Worm (Caenorhabditis elegans) whole organism, midembryonic: ENCODE results near the gene ZK1098.6.

Experiments used
- T22C8.4 ChIP-seq: fragments of 200-800 bp; sonication (Bioruptor generic); IDR thresholded peaks from 2 replicates; pipeline ENCODE4 v1.3.6; 2022; ENCODE audit warnings: missing genetic modification characterization, missing compliant biosample characterization
- cog-1 ChIP-seq: sonication (generic microtip); optimal IDR thresholded peaks from 2 replicates; lab custom pipeline; 2016; ENCODE audit warnings: missing genetic modification characterization, missing compliant biosample characterization
- flt-1 ChIP-seq: fragments of 200-800 bp; sonication (Bioruptor generic); IDR thresholded peaks from 2 replicates; pipeline ENCODE4 v1.3.6; 2022; ENCODE audit warnings: missing genetic modification characterization, missing compliant biosample characterization
- klf-2 ChIP-seq: fragments of 200-800 bp; sonication (Bioruptor generic); conservative IDR thresholded peaks from 2 replicates; pipeline ENCODE4 v1.3.6; 2022; ENCODE audit warnings: missing genetic modification reagents, missing genetic modification characterization, missing compliant biosample characterization
- med-1 ChIP-seq: sonication (generic microtip); optimal IDR thresholded peaks from 2 replicates; lab custom pipeline; 2017; ENCODE audit warnings: missing genetic modification characterization, mild to moderate bottlenecking, missing compliant biosample characterization, antibody characterized with exemption, missing genetic modification reagents; ENCODE audit not compliant: insufficient read depth
- ref-1 ChIP-seq: fragments of 200-800 bp; sonication (Bioruptor generic); conservative IDR thresholded peaks from 2 replicates; pipeline ENCODE4 v1.3.6; 2022; ENCODE audit warnings: missing genetic modification reagents, missing genetic modification characterization, missing compliant biosample characterization
- tab-1 ChIP-seq: fragments of 200-800 bp; sonication (Bioruptor generic); IDR thresholded peaks from 2 replicates; pipeline ENCODE4 v1.3.6; 2022; ENCODE audit warnings: missing genetic modification characterization, missing compliant biosample characterization
- ztf-23 ChIP-seq: fragments of 200-800 bp; sonication (Bioruptor generic); IDR thresholded peaks from 2 replicates; pipeline ENCODE4 v1.3.6; 2022; ENCODE audit warnings: missing genetic modification reagents, missing genetic modification characterization, missing compliant biosample characterization
- ztf-29 ChIP-seq: fragments of 200-800 bp; sonication (Bioruptor generic); IDR thresholded peaks from 2 replicates; pipeline ENCODE4 v1.3.6; 2022; ENCODE audit warnings: missing genetic modification reagents, missing genetic modification characterization, missing compliant biosample characterization

Gene ZK1098.6

ce11 chrIII:9494209-9494608 is 32.7 kb upstream of the ZK1098.6 start:
- TF ChIP-seq ztf-23 (GFP tag; lab: Robert Waterston, UW): no peak
- no peak for TF ChIP-seq ref-1
- TF ChIP-seq tab-1: no peak
- TF ChIP-seq klf-2 (GFP tag; lab: Robert Waterston, UW): no peak
- TF ChIP-seq cog-1 (tag; lab: Kevin White, UChicago): no peak

ce11 chrIII:9496083-9496482 is 30.9 kb upstream of the ZK1098.6 start:
- TF ChIP-seq tab-1: no peak
- TF ChIP-seq klf-2 (GFP tag; lab: Robert Waterston, UW): no peak
- no peak for TF ChIP-seq ztf-29 (GFP tag; lab: Robert Waterston, UW)
- no peak for TF ChIP-seq ztf-23 (GFP tag; lab: Robert Waterston, UW)
- no peak for TF ChIP-seq med-1
- no peak for TF ChIP-seq cog-1 (tag; lab: Kevin White, UChicago)
- no peak for TF ChIP-seq ref-1
- no peak for TF ChIP-seq flt-1
- no peak for TF ChIP-seq T22C8.4 (GFP tag; lab: Robert Waterston, UW)

ce11 chrIII:9497412-9497811 is 29.5 kb upstream of the ZK1098.6 start:
- TF ChIP-seq T22C8.4 (GFP tag; lab: Robert Waterston, UW) (no peak), ref-1 (no peak), cog-1 (tag; lab: Kevin White, UChicago) (no peak), ztf-29 (GFP tag; lab: Robert Waterston, UW) (no peak), med-1 (no peak), tab-1 (no peak)

ce11 chrIII:9500267-9500666 is 26.7 kb upstream of the ZK1098.6 start, which contains the start of gene sod-4:
Gene sod-4, minus strand, starts transcription at chrIII:9500375.
- TF ChIP-seq T22C8.4 (GFP tag; lab: Robert Waterston, UW): no peak
- no peak for TF ChIP-seq flt-1
- no peak for TF ChIP-seq ztf-29 (GFP tag; lab: Robert Waterston, UW)
- TF ChIP-seq ref-1: no peak
- TF ChIP-seq tab-1: no peak
- TF ChIP-seq klf-2 (GFP tag; lab: Robert Waterston, UW): no peak
- TF ChIP-seq ztf-23 (GFP tag; lab: Robert Waterston, UW): no peak
- no peak for TF ChIP-seq cog-1 (tag; lab: Kevin White, UChicago)
- TF ChIP-seq med-1: no peak

ce11 chrIII:9501072-9501471 is 25.9 kb upstream of the ZK1098.6 start:
- no peak for TF ChIP-seq tab-1
- no peak for TF ChIP-seq cog-1 (tag; lab: Kevin White, UChicago)
- no peak for TF ChIP-seq ztf-23 (GFP tag; lab: Robert Waterston, UW)
- TF ChIP-seq ztf-29 (GFP tag; lab: Robert Waterston, UW): no peak
- no peak for TF ChIP-seq med-1
- no peak for TF ChIP-seq ref-1
- TF ChIP-seq T22C8.4 (GFP tag; lab: Robert Waterston, UW): no peak
- TF ChIP-seq klf-2 (GFP tag; lab: Robert Waterston, UW): no peak
- TF ChIP-seq flt-1: no peak

ce11 chrIII:9502155-9502714 is 24.7 kb upstream of the ZK1098.6 start:
- TF ChIP-seq cog-1 (tag; lab: Kevin White, UChicago) (no peak), T22C8.4 (GFP tag; lab: Robert Waterston, UW) (no peak), tab-1 (no peak)

ce11 chrIII:9504347-9504746 is 22.6 kb upstream of the ZK1098.6 start:
- no peak for TF ChIP-seq flt-1
- no peak for TF ChIP-seq cog-1 (tag; lab: Kevin White, UChicago)
- no peak for TF ChIP-seq klf-2 (GFP tag; lab: Robert Waterston, UW)
- no peak for TF ChIP-seq ref-1
- TF ChIP-seq ztf-29 (GFP tag; lab: Robert Waterston, UW): no peak
- TF ChIP-seq tab-1: no peak
- no peak for TF ChIP-seq med-1
- TF ChIP-seq ztf-23 (GFP tag; lab: Robert Waterston, UW): no peak

- TF ChIP-seq klf-2 (GFP tag; lab: Robert Waterston, UW) (no peak), T22C8.4 (GFP tag; lab: Robert Waterston, UW) (no peak), ztf-23 (GFP tag; lab: Robert Waterston, UW) (no peak), ref-1 (no peak), tab-1 (no peak), cog-1 (tag; lab: Kevin White, UChicago) (no peak), flt-1 (no peak), med-1 (no peak), ztf-29 (GFP tag; lab: Robert Waterston, UW) (no peak)
Observed at ce11 chrIII:9507799-9508198, 19.2 kb upstream of the ZK1098.6 start, which contains the start of gene vha-14. Gene vha-14, plus strand, starts transcription at chrIII:9508100.

ce11 chrIII:9509764-9510370 is 17.1 kb upstream of the ZK1098.6 start:
- TF ChIP-seq ztf-23 (GFP tag; lab: Robert Waterston, UW): no peak

- TF ChIP-seq klf-2 (GFP tag; lab: Robert Waterston, UW) (no peak), tab-1 (no peak), ztf-29 (GFP tag; lab: Robert Waterston, UW) (no peak), ref-1 (no peak), T22C8.4 (GFP tag; lab: Robert Waterston, UW) (no peak), flt-1 (no peak), med-1 (no peak), ztf-23 (GFP tag; lab: Robert Waterston, UW) (no peak), cog-1 (tag; lab: Kevin White, UChicago) (no peak)
Observed at ce11 chrIII:9511055-9511520, 15.9 kb upstream of the ZK1098.6 start, which contains the start of gene F55H2.5. Gene F55H2.5, plus strand, starts transcription at chrIII:9511470.
